Fruit fly (Drosophila melanogaster): ENCODE results near the gene CG10581.

DNA sequence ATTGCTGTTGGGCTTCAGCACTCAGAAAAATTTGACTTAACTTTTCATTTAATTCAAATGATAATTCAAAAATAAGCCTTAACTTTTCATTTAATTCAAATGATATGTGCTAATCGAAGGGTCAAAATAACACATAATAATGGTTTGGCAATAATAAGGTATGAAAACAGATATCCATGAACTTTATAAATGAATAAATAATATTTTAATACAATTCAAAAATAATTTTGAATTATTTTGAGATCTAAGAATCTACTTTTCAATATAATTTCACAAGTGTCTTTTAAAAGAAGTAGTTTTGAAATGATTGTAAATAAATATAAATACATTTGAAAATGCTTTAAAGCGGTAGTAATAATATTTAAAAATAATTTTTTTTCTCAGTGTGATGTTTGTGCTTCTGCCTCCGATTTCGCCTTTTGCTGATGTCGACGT lies 47.1 kb downstream of the CG10581 start:
- TF ChIP-seq Crg-1 (GFP tag; optimal IDR thresholded peaks at IDR 0.05) = no peak
- no peak for TF ChIP-seq CG5204 (GFP tag; optimal IDR thresholded peaks at IDR 0.05)
- TF ChIP-seq toe (GFP tag; optimal IDR thresholded peaks at IDR 0.05) = no peak
- no peak for TF ChIP-seq Clk (GFP tag; optimal IDR thresholded peaks at IDR 0.05)
